Fruit fly (Drosophila melanogaster) whole organism, larva: ENCODE measurements around the gene Ilp8.

ENCODE experiments used
- noc ChIP-seq: fragments of 200-800 bp; sonication (Bioruptor generic); optimal IDR thresholded peaks from 3 replicates; lab custom pipeline; 2019; ENCODE audit warnings: missing biosample characterization, mild to moderate bottlenecking, missing genetic modification characterization, moderate library complexity

The Ilp8 gene

DNA sequence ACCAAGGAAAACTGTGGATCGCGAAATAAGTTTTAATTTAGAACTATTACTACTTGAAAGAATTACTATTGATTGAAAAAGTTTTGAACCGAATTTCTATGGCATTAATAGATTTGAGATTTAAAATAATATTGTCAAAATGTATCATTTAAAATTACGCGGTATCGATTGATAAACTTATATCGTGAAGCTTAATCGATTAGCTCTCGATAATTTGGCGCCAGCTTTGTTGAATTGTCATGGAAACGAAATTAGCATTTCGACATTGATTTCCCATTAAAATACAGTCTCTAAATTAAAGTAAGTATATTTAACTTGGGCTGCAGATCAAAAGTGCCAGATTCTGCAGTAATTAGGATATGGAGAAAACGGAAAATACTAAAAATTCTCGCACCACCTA lies 4.6 kb downstream of the Ilp8 start, which contains the start of gene CG7730:
TSS of gene CG7730 (plus strand) at position 206 of the 400 bp plus-strand sequence.
- TF ChIP-seq noc (tag; lab: Kevin White, UChicago) = no peak

DNA sequence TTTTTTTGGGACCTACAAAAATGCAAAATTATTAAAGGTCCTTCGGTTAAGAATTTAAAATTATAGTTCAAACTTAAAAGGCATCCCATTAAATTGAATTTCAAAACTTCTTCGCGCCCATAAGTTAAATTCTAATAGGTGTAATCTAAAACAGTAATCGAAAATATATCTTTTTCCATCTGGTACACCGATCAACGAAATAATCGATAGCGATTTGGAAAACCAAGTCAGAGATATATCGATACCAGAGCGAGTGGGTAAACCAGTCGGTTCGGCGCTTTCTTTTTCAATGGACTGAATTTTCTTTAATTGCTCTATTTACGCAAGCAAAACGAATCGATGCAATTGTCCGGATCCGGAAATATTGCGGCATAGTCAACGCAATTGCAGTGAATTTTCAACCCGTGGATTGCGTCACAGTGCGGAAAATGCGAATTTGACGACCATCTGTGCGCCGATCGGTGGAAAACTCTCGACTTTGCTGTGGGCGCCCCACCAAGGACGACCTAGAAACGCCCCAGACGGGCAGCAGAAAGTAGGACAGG lies 7.7 kb downstream of the Ilp8 start, which contains the start of gene Fit2:
TSS of gene Fit2 (plus strand) at position 234 of the 545 bp plus-strand sequence.
- TF ChIP-seq noc (tag; lab: Kevin White, UChicago) = no peak

DNA sequence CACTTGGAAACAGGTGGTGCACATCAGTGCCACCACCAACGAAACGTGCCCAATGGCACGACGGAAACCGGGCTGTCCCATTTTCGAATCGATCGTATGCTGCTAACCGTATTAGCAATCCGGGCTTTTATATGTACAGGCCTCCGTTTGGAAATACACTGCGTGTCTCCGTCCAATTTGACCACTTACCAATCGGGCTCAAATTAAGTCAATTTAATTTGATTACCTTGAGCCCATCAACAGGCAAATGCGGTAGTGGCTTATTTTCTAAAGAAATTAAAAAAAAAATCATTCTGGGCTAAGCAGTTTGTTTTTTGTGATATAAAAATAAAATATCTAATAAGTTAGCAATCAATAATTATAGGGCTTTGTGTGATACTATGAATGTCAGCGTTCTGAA lies 8.2 kb downstream of the Ilp8 start, which contains the start of gene a10:
TSS of gene a10 (minus strand) at position 101 of the 400 bp plus-strand sequence.
- no peak for TF ChIP-seq noc (tag; lab: Kevin White, UChicago)

DNA sequence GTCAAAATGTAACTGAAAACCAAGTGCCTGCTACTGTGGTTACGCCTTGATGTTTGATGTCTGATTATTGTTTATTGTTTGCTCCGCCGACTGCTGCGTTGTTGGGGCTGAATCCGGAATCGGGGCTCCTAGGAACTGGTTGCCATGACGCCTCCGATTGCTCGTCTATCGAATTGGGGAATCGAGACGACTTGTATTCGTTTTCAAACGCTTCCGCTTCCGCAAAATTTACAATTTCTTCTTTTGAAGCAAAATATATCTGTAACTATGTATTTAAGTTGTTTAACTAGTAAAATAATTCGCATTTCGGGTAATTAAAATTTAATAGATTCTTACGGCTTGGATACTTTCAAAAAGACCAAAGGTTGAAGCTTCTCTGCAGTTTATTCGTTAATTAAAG lies 9.1 kb downstream of the Ilp8 start, which contains the start of gene CG6652:
TSS of gene CG6652 (minus strand) at position 101 of the 400 bp plus-strand sequence.
- TF ChIP-seq noc (tag; lab: Kevin White, UChicago) = no peak

DNA sequence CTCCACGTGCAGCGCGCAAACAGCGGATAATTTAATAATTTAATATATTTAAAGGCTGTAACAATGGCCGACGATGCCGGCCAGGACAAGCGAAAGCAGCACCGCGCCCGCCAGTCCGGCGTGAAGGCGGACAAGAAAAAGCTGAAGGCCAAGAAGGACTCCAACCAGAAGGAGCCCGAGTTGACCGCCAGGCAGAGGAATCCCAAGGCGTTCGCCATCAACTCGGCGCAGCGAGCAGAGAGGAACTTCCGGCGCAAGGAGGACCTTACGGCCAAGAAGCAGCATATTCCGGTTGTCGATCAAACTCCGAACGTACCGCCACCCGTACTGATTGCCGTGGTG lies 15.3 kb downstream of the Ilp8 start:
- TF ChIP-seq noc (tag; lab: Kevin White, UChicago) = no peak

DNA sequence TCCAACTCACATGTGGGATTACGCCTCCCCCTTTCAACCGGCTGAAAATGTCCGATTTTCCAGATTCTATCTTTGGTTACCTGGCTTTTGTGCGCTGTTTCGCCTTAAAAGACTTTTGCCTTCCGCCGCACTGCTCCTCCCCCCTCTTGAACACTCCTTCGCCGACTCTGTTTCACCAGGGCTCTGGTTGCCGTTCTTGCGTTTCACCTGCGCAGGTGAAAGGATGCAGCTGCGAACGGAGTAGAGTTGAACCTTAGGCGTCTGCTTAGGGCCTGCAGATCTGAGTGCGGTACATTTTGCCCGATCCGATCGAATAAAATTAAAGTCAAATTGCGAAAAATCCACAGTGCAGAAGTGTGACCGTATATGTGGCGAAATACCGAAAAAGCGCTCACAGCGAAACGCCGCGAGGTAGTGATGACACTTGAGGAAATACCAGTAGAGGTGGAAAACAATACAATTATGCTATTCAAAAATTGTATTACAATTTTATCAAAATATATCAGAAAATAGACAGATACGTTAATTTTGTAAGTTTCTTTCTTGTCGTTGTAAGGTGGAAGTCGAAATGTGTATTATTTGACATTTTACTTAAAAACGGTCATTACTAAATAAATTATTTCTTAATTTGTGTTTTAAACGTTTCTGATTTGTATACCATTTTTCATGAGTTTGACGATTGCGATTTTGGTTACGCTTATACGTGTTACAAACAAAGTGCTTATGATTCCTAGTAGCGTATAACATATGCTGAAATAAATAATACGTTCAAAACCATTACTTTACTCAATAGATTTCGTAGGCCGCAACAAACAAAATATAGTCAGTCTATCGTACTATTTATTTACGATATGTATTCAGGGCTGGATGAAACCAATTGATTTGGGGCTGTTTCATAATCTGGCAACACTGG lies 16.0 kb downstream of the Ilp8 start, which contains the start of the genes CG6664 and CG7728:
TSS of gene CG6664 (minus strand) at position 518 of the 913 bp plus-strand sequence.
TSS of gene CG7728 (plus strand) at position 874 of the 913 bp plus-strand sequence.
- no peak for TF ChIP-seq noc (tag; lab: Kevin White, UChicago)

DNA sequence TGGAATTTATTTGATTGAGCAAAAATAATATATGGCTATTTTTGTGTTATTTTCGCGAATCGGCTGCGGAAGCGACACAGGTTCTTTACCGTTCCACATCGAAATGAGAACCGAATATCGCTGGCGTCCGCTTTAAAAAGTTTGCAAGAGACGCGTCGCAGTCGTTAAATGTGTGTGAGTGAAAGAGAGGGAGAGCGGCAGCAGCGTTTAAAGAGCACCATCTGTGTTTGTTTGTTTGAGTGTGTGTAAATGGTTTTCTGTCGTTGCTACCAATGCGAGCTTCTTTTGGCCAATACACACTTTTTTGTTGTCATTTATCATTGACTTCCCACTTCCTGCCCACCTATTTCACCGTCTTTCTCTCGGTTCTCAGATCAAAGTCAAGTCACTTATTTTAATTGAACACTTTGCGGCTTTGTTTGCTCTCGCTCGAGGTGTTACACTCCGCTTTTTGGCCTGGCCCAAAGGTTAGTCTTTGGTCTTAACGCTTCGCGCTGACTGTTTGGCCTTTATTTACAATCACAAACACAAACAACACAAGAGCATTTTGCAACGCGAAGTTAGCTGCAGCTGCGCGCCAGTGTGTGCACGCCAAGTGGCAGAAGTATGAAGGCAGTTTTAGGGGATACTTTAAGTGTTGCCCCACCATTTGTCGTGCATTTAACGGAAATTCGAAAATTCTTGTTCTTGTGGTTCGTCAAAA lies 19.7 kb downstream of the Ilp8 start, which contains the start of gene CG3764:
TSS of gene CG3764 (minus strand) at position 549 of the 703 bp plus-strand sequence.
- TF ChIP-seq noc (tag; lab: Kevin White, UChicago) = peak; percentile 60

DNA sequence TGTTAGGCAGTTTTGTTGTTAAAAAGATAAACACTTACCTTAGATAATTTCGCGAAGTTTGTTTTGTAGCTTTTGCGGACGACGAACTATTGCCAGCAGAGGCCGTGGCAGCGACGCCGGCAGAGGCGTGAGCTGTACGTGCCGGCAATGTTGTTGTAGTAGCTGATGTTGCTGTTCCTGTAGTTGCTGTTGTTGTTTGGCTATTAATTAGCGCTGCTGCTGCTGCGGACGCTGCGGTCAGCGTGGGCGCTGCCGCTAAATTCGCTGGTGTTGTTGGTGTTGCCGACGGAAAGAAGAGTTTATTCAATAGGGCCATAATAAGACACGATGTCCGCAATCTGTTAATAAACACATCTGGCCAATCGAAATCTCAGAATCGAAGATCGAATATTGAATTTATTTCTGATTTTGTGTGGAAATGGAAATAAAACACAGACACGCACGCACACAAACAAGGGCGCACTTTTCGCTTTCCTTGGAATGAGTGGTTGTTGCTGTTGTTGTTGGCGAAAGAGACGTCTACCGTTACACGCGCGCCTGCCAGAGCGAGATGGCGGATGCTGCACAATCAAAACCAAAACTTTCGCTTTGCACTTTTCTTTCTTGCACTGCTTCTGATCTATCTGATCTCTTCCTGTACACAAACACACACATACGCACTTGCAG lies 20.4 kb downstream of the Ilp8 start:
- no peak for TF ChIP-seq noc (tag; lab: Kevin White, UChicago)

DNA sequence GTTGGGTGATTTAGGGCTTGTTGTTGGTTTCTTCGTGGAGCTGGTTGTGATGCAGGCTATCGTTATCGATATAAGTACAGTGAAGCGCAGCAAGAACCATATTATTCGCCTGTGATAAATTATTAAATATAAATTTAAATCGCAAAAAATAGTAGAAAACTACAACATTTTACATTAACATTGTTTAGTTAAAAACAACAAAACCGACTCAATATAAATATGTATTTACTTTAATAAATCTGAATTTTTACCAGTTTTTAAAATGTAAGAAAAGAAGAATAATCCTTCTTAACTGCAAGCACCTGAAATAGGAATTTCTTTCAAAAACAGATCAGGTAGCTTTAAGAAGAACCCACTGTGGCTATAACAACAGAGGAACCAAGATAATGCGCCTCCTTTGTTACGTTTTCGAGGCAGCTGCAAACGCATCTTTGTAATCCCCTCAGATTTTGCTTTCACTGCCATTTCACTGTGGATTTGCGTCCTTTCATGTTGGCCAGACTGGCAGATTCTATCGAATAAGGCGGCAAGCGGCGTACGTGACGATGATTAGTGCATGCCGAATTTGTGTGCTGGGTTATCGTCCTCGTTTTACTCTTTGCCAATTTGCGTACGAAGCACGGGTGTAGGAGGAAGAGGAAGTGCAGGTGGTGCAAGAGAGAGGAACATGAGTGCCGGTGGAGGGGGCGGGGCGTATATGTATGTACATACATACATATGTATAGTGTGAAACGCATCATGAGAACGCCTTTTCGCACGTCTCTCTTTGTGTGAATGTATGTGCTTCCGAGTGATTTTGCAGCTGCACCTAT lies 21.2 kb downstream of the Ilp8 start:
- no peak for TF ChIP-seq noc (tag; lab: Kevin White, UChicago)

DNA sequence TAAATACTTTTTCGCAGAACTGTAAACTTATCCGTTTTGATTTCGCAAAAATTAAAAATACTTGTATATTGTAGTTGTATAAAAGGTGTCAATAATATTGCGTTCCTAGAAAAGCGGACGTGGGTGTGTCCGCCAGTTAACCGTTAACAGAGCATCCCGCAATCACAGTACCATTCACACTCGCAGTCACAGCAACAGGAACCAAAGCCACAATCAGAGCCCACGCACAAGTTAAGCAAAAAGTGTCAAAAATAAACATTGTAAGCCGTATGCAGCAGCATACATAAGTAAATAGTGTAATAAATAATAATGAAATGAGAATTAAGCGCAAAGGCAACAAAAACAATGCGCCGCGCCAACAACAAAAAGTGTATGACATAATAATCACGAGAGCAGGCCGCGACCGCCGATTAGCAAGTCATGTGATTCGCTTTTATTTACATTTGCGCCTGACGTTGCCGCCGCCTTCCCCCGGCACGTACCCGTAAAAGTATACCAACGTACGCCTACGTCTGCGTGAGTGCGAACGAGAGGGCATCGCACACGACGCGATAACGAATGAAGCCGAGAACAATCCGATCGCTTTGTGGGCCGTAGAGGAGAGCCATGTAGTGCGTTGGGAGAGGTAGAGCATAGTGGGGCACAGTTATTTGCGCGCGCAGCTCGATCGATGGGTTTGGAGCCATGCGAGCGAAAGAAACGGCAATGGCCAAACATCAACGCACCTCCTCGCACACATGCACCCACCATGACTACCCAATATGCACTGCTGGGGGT lies 22.0 kb downstream of the Ilp8 start:
- TF ChIP-seq noc (tag; lab: Kevin White, UChicago) = peak; percentile 91

DNA sequence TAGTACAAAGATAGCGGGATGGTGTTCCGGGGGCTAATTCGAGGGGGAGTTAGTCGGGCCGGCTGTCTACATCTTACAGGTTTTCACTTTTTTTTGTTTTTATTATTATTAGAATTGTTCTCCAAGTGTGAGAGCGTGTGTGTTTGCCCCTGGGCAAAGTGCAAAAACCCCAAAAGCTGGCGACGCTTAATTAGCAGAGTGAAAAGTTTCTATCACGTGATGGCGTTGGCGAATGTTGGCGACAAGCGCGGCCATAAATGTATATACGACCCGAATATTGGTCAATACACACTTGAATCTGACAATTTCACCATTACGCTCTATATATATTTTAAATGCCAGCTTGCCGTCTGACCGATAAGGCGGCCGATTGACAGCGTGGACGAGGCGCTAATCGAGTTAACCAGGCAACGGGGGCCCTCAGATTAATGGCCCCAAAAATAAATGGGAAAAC lies 22.9 kb downstream of the Ilp8 start:
- peak; percentile 81 for TF ChIP-seq noc (tag; lab: Kevin White, UChicago)

DNA sequence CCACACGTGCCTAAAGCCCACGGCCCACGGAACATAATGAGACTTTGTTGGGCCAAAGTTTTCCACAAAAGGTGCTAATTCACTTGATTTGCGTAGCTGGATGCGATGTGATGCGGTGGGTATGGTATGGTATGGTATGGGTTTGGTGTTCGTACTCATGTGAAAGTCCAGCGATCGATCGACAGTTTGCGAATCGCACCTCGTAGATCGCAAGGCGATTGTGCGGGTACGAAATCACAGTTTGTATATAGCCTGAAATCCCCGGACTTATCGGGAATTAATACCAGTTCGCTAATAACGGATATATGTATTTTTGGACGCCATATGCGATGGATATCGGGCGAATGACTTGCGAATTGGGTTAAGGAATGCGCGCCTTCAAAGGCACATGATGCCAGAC lies 23.9 kb downstream of the Ilp8 start:
- no peak for TF ChIP-seq noc (tag; lab: Kevin White, UChicago)

DNA sequence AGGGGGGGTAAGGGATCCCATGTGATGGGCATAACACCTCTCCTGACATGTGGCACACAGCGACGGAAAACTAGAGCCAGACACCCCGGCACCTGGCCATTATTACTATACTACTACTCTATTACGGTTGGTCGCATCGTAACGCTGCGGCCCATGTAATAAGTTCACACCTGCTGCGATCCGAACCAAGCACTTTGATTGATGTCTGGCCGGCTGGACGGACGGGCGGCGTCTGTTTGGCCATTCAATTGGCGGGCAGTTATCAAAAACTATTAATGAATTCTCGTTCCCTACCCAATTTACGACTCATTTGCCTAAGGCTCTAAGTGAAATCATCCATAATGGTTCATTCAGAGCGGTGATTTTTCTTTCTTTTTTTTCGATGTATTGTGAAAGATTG lies 24.4 kb downstream of the Ilp8 start:
- no peak for TF ChIP-seq noc (tag; lab: Kevin White, UChicago)
